Worm (Caenorhabditis elegans) whole organism, L4 larva: ENCODE measurements around the gene B0432.14.

Source experiments
- T26A8.4 ChIP-seq: fragments of 200-800 bp; sonication (Bioruptor generic); IDR thresholded peaks from 2 replicates; pipeline ENCODE4 v1.3.6; 2022; ENCODE audit warnings: missing genetic modification characterization, missing compliant biosample characterization
- aly-2 ChIP-seq: sonication (generic microtip); optimal IDR thresholded peaks from 2 replicates; lab custom pipeline; 2018; ENCODE audit warnings: missing biosample characterization, missing genetic modification characterization
- daf-12 ChIP-seq: fragments of 150-350 bp; optimal IDR thresholded peaks from 2 replicates; lab custom pipeline; 2014; ENCODE audit warnings: missing biosample characterization, missing genetic modification reagents, missing genetic modification characterization
- dpl-1 ChIP-seq: fragments of 150-350 bp; optimal IDR thresholded peaks from 2 replicates; lab custom pipeline; 2014; ENCODE audit warnings: missing biosample characterization, missing genetic modification reagents, missing genetic modification characterization
- fkh-10 ChIP-seq: fragments of 150-350 bp; optimal IDR thresholded peaks from 2 replicates; lab custom pipeline; 2014; ENCODE audit warnings: missing biosample characterization, missing genetic modification reagents, missing genetic modification characterization
- madf-5 ChIP-seq, 2 experiments: fragments of 200-800 bp; sonication (Bioruptor generic); IDR thresholded peaks; 2 replicates each; pipeline ENCODE4 v1.3.6; 2022; ENCODE audit warnings: missing compliant biosample characterization in 2 of 2, missing genetic modification characterization in 2 of 2
- snpc-4 ChIP-seq: fragments of 150-350 bp; optimal IDR thresholded peaks from 2 replicates; lab custom pipeline; 2014; ENCODE audit warnings: missing biosample characterization, missing genetic modification characterization
- ztf-11 ChIP-seq: fragments of 150-350 bp; optimal IDR thresholded peaks from 2 replicates; lab custom pipeline; 2014; ENCODE audit warnings: missing biosample characterization, missing genetic modification characterization

ce11 chrII:240043-240442 lies 24.1 kb upstream of the B0432.14 start:
- TF ChIP-seq dpl-1 (GFP tag; lab: Kevin White, UChicago), result no peak
- TF ChIP-seq snpc-4 (tag; lab: Kevin White, UChicago), result no peak
- TF ChIP-seq madf-5 (GFP tag; IDR thresholded peaks at IDR 0.05; lab: Robert Waterston, UW), result no peak
- TF ChIP-seq fkh-10 (GFP tag; lab: Kevin White, UChicago), result no peak
- no peak for TF ChIP-seq daf-12 (tag; lab: Kevin White, UChicago)
- no peak for TF ChIP-seq T26A8.4 (GFP tag; lab: Robert Waterston, UW)
- TF ChIP-seq ztf-11 (tag; lab: Kevin White, UChicago), result no peak
- TF ChIP-seq aly-2 (tag; lab: Kevin White, UChicago), result no peak
